Fruit fly (Drosophila melanogaster) whole organism, prepupa: ENCODE results near the gene TfIIEalpha.

Experiments
- Blimp-1 ChIP-seq: fragments of 200-800 bp; sonication (Bioruptor generic); optimal IDR thresholded peaks from 3 replicates; lab custom pipeline; 2017; ENCODE audit warnings: missing biosample characterization, missing genetic modification characterization, mild to moderate bottlenecking, moderate library complexity, missing genetic modification reagents
- CG10631 ChIP-seq: fragments of 200-800 bp; sonication (Bioruptor generic); optimal IDR thresholded peaks from 2 replicates; lab custom pipeline; 2016; ENCODE audit warnings: missing biosample characterization, missing genetic modification characterization
- CG11294 ChIP-seq: fragments of 200-800 bp; sonication (Bioruptor generic); IDR thresholded peaks from 2 replicates; pipeline ENCODE4 v1.3.6; 2022; ENCODE audit warnings: missing biosample characterization, missing genetic modification characterization
- CG11762 ChIP-seq: fragments of 200-800 bp; sonication (Bioruptor generic); optimal IDR thresholded peaks from 3 replicates; lab custom pipeline; 2016; ENCODE audit warnings: missing biosample characterization, missing genetic modification characterization; ENCODE audit not compliant: insufficient read depth
- CG11902 ChIP-seq: fragments of 200-800 bp; sonication (Bioruptor generic); optimal IDR thresholded peaks from 3 replicates; lab custom pipeline; 2016; ENCODE audit warnings: missing biosample characterization, missing genetic modification characterization
- CG15336 ChIP-seq: fragments of 200-800 bp; sonication (Bioruptor generic); IDR thresholded peaks from 2 replicates; pipeline ENCODE4 v1.3.6; 2022; ENCODE audit warnings: missing biosample characterization, missing genetic modification characterization
- CG1621 ChIP-seq: fragments of 200-800 bp; sonication (Bioruptor generic); optimal IDR thresholded peaks from 3 replicates; lab custom pipeline; 2018; ENCODE audit warnings: missing biosample characterization, mild to moderate bottlenecking, missing genetic modification characterization
- CG3032 ChIP-seq: fragments of 200-800 bp; optimal IDR thresholded peaks from 2 replicates; lab custom pipeline; 2019; ENCODE audit warnings: missing biosample characterization, mild to moderate bottlenecking, missing genetic modification characterization, moderate library complexity
- CG34406 ChIP-seq: fragments of 200-800 bp; sonication (Bioruptor generic); optimal IDR thresholded peaks from 3 replicates; lab custom pipeline; 2016; ENCODE audit warnings: missing biosample characterization, missing genetic modification characterization
- CG3919 ChIP-seq: fragments of 200-800 bp; sonication (Bioruptor generic); optimal IDR thresholded peaks from 3 replicates; lab custom pipeline; 2016; ENCODE audit warnings: missing biosample characterization, missing genetic modification characterization
- CG4318 ChIP-seq: fragments of 200-800 bp; sonication (Bioruptor generic); optimal IDR thresholded peaks from 3 replicates; lab custom pipeline; 2017; ENCODE audit warnings: missing biosample characterization, mild to moderate bottlenecking, missing genetic modification characterization
- CG6163 ChIP-seq: fragments of 200-800 bp; sonication (Bioruptor generic); IDR thresholded peaks from 3 replicates; pipeline ENCODE4 v1.3.6; 2022; ENCODE audit warnings: missing biosample characterization, missing genetic modification characterization
- CG6792 ChIP-seq: fragments of 200-800 bp; sonication (Bioruptor generic); optimal IDR thresholded peaks from 3 replicates; lab custom pipeline; 2016; ENCODE audit warnings: missing biosample characterization, missing genetic modification characterization
- CG6808 ChIP-seq: fragments of 200-800 bp; sonication (Bioruptor generic); optimal IDR thresholded peaks from 3 replicates; lab custom pipeline; 2017; ENCODE audit warnings: missing biosample characterization, missing genetic modification characterization, mild to moderate bottlenecking, moderate library complexity, missing genetic modification reagents
- CG6854 ChIP-seq: fragments of 200-800 bp; sonication (Bioruptor generic); optimal IDR thresholded peaks from 2 replicates; lab custom pipeline; 2017; ENCODE audit warnings: missing biosample characterization, mild to moderate bottlenecking, missing genetic modification characterization
- CG7368 ChIP-seq: fragments of 200-800 bp; sonication (Bioruptor generic); optimal IDR thresholded peaks from 3 replicates; lab custom pipeline; 2016; ENCODE audit warnings: missing biosample characterization, missing genetic modification characterization
- CG8119 ChIP-seq: fragments of 200-800 bp; sonication (Bioruptor generic); IDR thresholded peaks from 3 replicates; pipeline ENCODE4 v1.3.6; 2022; ENCODE audit warnings: missing biosample characterization, missing genetic modification characterization
- CG8319 ChIP-seq: fragments of 200-800 bp; sonication (Bioruptor generic); optimal IDR thresholded peaks from 3 replicates; lab custom pipeline; 2016; ENCODE audit warnings: missing biosample characterization, missing genetic modification characterization
- CG9139 ChIP-seq: fragments of 200-800 bp; sonication (Bioruptor generic); optimal IDR thresholded peaks from 3 replicates; lab custom pipeline; 2017; ENCODE audit warnings: missing biosample characterization, mild to moderate bottlenecking, missing genetic modification characterization
- Eip75B ChIP-seq: fragments of 200-800 bp; sonication (Bioruptor generic); optimal IDR thresholded peaks from 3 replicates; lab custom pipeline; 2016; ENCODE audit warnings: missing biosample characterization, missing genetic modification characterization
- Eip78C ChIP-seq: fragments of 200-800 bp; sonication (Bioruptor generic); peaks from one replicate; lab custom pipeline; 2016; ENCODE audit warnings: missing biosample characterization, missing genetic modification characterization
- Eip93F ChIP-seq: fragments of 200-800 bp; sonication (Bioruptor generic); optimal IDR thresholded peaks from 2 replicates; lab custom pipeline; 2016; ENCODE audit warnings: missing biosample characterization, mild to moderate bottlenecking, missing genetic modification characterization
- Ets96B ChIP-seq: fragments of 200-800 bp; optimal IDR thresholded peaks from 2 replicates; lab custom pipeline; 2019; ENCODE audit warnings: missing biosample characterization, mild to moderate bottlenecking, missing genetic modification characterization, moderate library complexity
- Hr38 ChIP-seq: sonication (Bioruptor generic); optimal IDR thresholded peaks from 2 replicates; lab custom pipeline; 2016; ENCODE audit warnings: missing biosample characterization, missing genetic modification characterization
- Hr39 ChIP-seq: fragments of 200-800 bp; sonication (Bioruptor generic); optimal IDR thresholded peaks from 2 replicates; lab custom pipeline; 2016; ENCODE audit warnings: missing biosample characterization, missing genetic modification characterization
- Lpt ChIP-seq: fragments of 200-800 bp; sonication (Bioruptor generic); optimal IDR thresholded peaks from 3 replicates; lab custom pipeline; 2016; ENCODE audit warnings: missing biosample characterization, missing genetic modification characterization
- Met ChIP-seq: fragments of 200-800 bp; sonication (Bioruptor generic); optimal IDR thresholded peaks from 3 replicates; lab custom pipeline; 2016; ENCODE audit warnings: missing biosample characterization, missing genetic modification characterization
- OdsH ChIP-seq: fragments of 200-800 bp; sonication (Bioruptor generic); optimal IDR thresholded peaks from 3 replicates; lab custom pipeline; 2016; ENCODE audit warnings: missing biosample characterization, missing genetic modification characterization
- Smox ChIP-seq: fragments of 200-800 bp; sonication (Bioruptor generic); optimal IDR thresholded peaks from 3 replicates; lab custom pipeline; 2016; ENCODE audit warnings: missing biosample characterization, missing genetic modification characterization
- Sox102F ChIP-seq: fragments of 200-800 bp; sonication (Bioruptor generic); optimal IDR thresholded peaks from 2 replicates; lab custom pipeline; 2016; ENCODE audit warnings: missing biosample characterization, mild to moderate bottlenecking, missing genetic modification characterization
- Sox14 ChIP-seq: fragments of 200-800 bp; sonication (Bioruptor generic); optimal IDR thresholded peaks from 3 replicates; lab custom pipeline; 2016; ENCODE audit warnings: missing biosample characterization, missing genetic modification characterization
- achi ChIP-seq: fragments of 200-800 bp; sonication (Bioruptor generic); optimal IDR thresholded peaks from 3 replicates; lab custom pipeline; 2016; ENCODE audit warnings: missing biosample characterization, missing genetic modification characterization
- acj6 ChIP-seq: fragments of 200-800 bp; sonication (Bioruptor generic); optimal IDR thresholded peaks from 3 replicates; lab custom pipeline; 2016; ENCODE audit warnings: missing biosample characterization, missing genetic modification characterization
- cyc ChIP-seq: fragments of 200-800 bp; sonication (Bioruptor generic); optimal IDR thresholded peaks from 3 replicates; lab custom pipeline; 2016; ENCODE audit warnings: missing biosample characterization, missing genetic modification characterization
- dac ChIP-seq: fragments of 200-800 bp; sonication (Bioruptor generic); optimal IDR thresholded peaks from 2 replicates; lab custom pipeline; 2017; ENCODE audit warnings: missing biosample characterization, mild to moderate bottlenecking, missing genetic modification characterization
- dsx ChIP-seq: fragments of 200-800 bp; optimal IDR thresholded peaks from 3 replicates; lab custom pipeline; 2019; ENCODE audit warnings: missing biosample characterization, mild to moderate bottlenecking, missing genetic modification characterization, moderate library complexity; ENCODE audit not compliant: poor library complexity, severe bottlenecking
- eg ChIP-seq: fragments of 200-800 bp; sonication (Bioruptor generic); IDR thresholded peaks from 3 replicates; pipeline ENCODE4 v1.3.6; 2022; ENCODE audit warnings: missing biosample characterization, missing genetic modification characterization
- esn ChIP-seq: fragments of 200-800 bp; sonication (Bioruptor generic); optimal IDR thresholded peaks from 2 replicates; lab custom pipeline; 2016; ENCODE audit warnings: missing biosample characterization, mild to moderate bottlenecking, missing genetic modification characterization, moderate library complexity
- fd59A ChIP-seq: fragments of 200-800 bp; sonication (Bioruptor generic); optimal IDR thresholded peaks from 2 replicates; lab custom pipeline; 2017; ENCODE audit warnings: missing biosample characterization, mild to moderate bottlenecking, missing genetic modification characterization, missing genetic modification reagents
- fd85E ChIP-seq: fragments of 200-800 bp; sonication (Bioruptor generic); optimal IDR thresholded peaks from 3 replicates; lab custom pipeline; 2016; ENCODE audit warnings: missing biosample characterization, missing genetic modification characterization
- fkh ChIP-seq: fragments of 200-800 bp; sonication (Bioruptor generic); optimal IDR thresholded peaks from 3 replicates; lab custom pipeline; 2017; ENCODE audit warnings: missing biosample characterization, mild to moderate bottlenecking, missing genetic modification characterization, moderate library complexity
- net ChIP-seq: fragments of 200-800 bp; sonication (Bioruptor generic); optimal IDR thresholded peaks from 3 replicates; lab custom pipeline; 2016; ENCODE audit warnings: missing biosample characterization, missing genetic modification characterization
- pdm3 ChIP-seq: fragments of 200-800 bp; sonication (Bioruptor generic); optimal IDR thresholded peaks from 3 replicates; lab custom pipeline; 2016; ENCODE audit warnings: missing biosample characterization, missing genetic modification characterization
- salr ChIP-seq, 2 experiments: fragments of 200-800 bp; sonication (Bioruptor generic); optimal IDR thresholded peaks; 3 replicates each; lab custom pipeline; 2016 to 2018; ENCODE audit warnings: missing biosample characterization in 2 of 2, missing genetic modification characterization in 2 of 2, mild to moderate bottlenecking in 1 of 2
- ss ChIP-seq, 2 experiments: fragments of 200-800 bp; sonication (Bioruptor generic); optimal IDR thresholded peaks; 2 replicates in 1 of 2; 3 replicates in 1 of 2; lab custom pipeline; 2017 to 2018; ENCODE audit warnings: mild to moderate bottlenecking in 2 of 2, missing biosample characterization in 2 of 2, missing genetic modification characterization in 2 of 2, moderate library complexity in 1 of 2
- svp ChIP-seq: fragments of 200-800 bp; sonication (Bioruptor generic); peaks from one replicate; lab custom pipeline; 2016; ENCODE audit warnings: missing biosample characterization, missing genetic modification characterization
- topi ChIP-seq: fragments of 200-800 bp; sonication (Bioruptor generic); optimal IDR thresholded peaks from 3 replicates; lab custom pipeline; 2016; ENCODE audit warnings: missing biosample characterization, missing genetic modification characterization
- vri ChIP-seq: fragments of 200-800 bp; sonication (Bioruptor generic); optimal IDR thresholded peaks from 3 replicates; lab custom pipeline; 2016; ENCODE audit warnings: missing biosample characterization, mild to moderate bottlenecking, missing genetic modification characterization

Gene TfIIEalpha

DNA sequence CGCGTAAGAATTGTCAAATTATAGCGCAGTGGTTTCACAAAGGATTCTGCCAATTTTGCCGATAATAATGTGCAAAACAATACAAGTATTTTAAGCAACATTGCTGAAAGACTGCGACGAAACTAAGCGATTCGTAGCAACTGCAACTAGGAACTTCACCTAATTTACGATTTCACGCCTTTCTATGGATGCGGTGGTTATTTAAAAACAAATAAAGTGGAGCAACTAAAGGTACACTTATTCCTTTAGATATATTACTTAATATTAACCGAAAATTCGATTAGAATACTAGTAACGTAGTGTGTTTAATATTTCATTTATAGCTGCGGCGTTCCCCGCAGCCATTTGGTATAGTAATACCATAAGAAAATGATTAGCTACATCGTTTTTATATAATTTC, 35.9 kb upstream of the TfIIEalpha start, which contains the start of gene CG6071:
TSS of gene CG6071 (minus strand) at position 101 of the 400 bp plus-strand sequence.
- no peak for TF ChIP-seq CG11762
- no peak for TF ChIP-seq dsx (GFP tag; lab: Kevin White, UChicago)
- TF ChIP-seq Hr39 (GFP tag; lab: Kevin White, UChicago): no peak
- no peak for TF ChIP-seq CG11294 (GFP tag; lab: Robert Waterston, UW)
- no peak for TF ChIP-seq CG7368
- no peak for TF ChIP-seq CG6792
- TF ChIP-seq fd85E (GFP tag; lab: Kevin White, UChicago): no peak
- no peak for TF ChIP-seq fkh (GFP tag; lab: Kevin White, UChicago)
- TF ChIP-seq CG10631 (GFP tag; lab: Kevin White, UChicago): no peak
- no peak for TF ChIP-seq CG6854 (GFP tag; lab: Kevin White, UChicago)
- TF ChIP-seq CG3032 (tag; lab: Kevin White, UChicago): no peak
- TF ChIP-seq eg (GFP tag; lab: Robert Waterston, UW): no peak
- no peak for TF ChIP-seq CG3919
- no peak for TF ChIP-seq Eip75B (GFP tag; lab: Kevin White, UChicago)
- no peak for TF ChIP-seq CG15336 (GFP tag; lab: Robert Waterston, UW)
- no peak for TF ChIP-seq CG1621 (tag; lab: Kevin White, UChicago)
- no peak for TF ChIP-seq net
- no peak for TF ChIP-seq CG8119 (GFP tag; lab: Robert Waterston, UW)
- TF ChIP-seq topi (GFP tag; lab: Kevin White, UChicago): no peak

DNA sequence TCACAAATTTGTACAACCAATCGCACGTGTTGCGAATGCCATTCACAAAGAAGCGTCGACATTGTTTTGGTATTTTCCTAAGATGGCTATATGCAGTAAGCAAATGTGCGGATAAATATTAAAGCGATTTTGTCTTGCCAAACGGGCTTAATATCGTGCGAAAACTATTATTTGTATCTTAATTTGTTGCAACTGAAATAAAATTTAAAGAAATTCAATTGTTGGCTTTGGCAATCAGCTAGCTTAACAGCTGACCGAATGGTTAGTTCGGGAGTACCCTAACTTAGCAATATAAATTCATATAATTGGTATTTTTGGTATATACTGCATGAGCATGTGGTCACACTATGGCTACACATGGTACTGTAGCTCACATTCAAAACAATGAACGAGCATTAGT, 33.4 kb upstream of the TfIIEalpha start, which contains the start of the genes RIOK1 and Polr3H:
TSS of gene RIOK1 (minus strand) at position 65 of the 400 bp plus-strand sequence.
TSS of gene Polr3H (plus strand) at position 347 of the 400 bp plus-strand sequence.
- TF ChIP-seq CG9139 (GFP tag; lab: Kevin White, UChicago) (no peak), topi (GFP tag; lab: Kevin White, UChicago) (no peak), Sox14 (GFP tag; lab: Kevin White, UChicago) (peak; percentile 84), acj6 (peak; percentile 73), Smox (GFP tag; lab: Kevin White, UChicago) (no peak), CG7368 (peak; percentile 53), Hr39 (GFP tag; lab: Kevin White, UChicago) (peak; percentile 83), pdm3 (no peak), salr (GFP tag; optimal IDR thresholded peaks at IDR 0.05; lab: Kevin White, UChicago) (peak in 1 of 2 experiments; percentile 24), Blimp-1 (GFP tag; lab: Kevin White, UChicago) (no peak), ss (GFP tag; optimal IDR thresholded peaks at IDR 0.05; lab: Kevin White, UChicago) (no peak), Lpt (no peak), fd85E (GFP tag; lab: Kevin White, UChicago) (no peak), CG11902 (peak; percentile 55), CG8319 (peak; percentile 37), Eip93F (GFP tag; lab: Kevin White, UChicago) (no peak), Sox102F (peak; percentile 62), fd59A (GFP tag; lab: Kevin White, UChicago) (no peak), cyc (GFP tag; lab: Kevin White, UChicago) (no peak), esn (GFP tag; lab: Kevin White, UChicago) (peak; percentile 79), vri (GFP tag; lab: Kevin White, UChicago) (no peak), CG4318 (GFP tag; lab: Kevin White, UChicago) (no peak), CG11294 (GFP tag; lab: Robert Waterston, UW) (no peak), OdsH (GFP tag; lab: Kevin White, UChicago) (peak; percentile 79), dac (GFP tag; lab: Kevin White, UChicago) (no peak), CG6163 (GFP tag; lab: Robert Waterston, UW) (no peak), net (no peak), CG34406 (GFP tag; lab: Kevin White, UChicago) (no peak), Hr38 (GFP tag; lab: Kevin White, UChicago) (no peak), CG11762 (peak; percentile 49), CG10631 (GFP tag; lab: Kevin White, UChicago) (peak; percentile 65), CG15336 (GFP tag; lab: Robert Waterston, UW) (peak; percentile 60), achi (GFP tag; lab: Kevin White, UChicago) (peak; percentile 70), Ets96B (tag; lab: Kevin White, UChicago) (no peak), eg (GFP tag; lab: Robert Waterston, UW) (peak; percentile 65), Eip78C (GFP tag; lab: Kevin White, UChicago) (no peak), svp (GFP tag; lab: Kevin White, UChicago) (no peak), CG6854 (GFP tag; lab: Kevin White, UChicago) (no peak), Met (no peak), CG1621 (tag; lab: Kevin White, UChicago) (no peak), CG3919 (no peak), dsx (GFP tag; lab: Kevin White, UChicago) (no peak), CG6808 (GFP tag; lab: Kevin White, UChicago) (no peak)
